Fruit fly (Drosophila melanogaster) whole organism, embryonic: ENCODE data around the gene CG15209.

Source experiments
- Adf1 ChIP-seq: fragments of 200-800 bp; sonication (Bioruptor generic); IDR thresholded peaks from 2 replicates; pipeline ENCODE4 v1.3.6; 2022; ENCODE audit warnings: missing biosample characterization, missing genetic modification characterization
- Asciz ChIP-seq: fragments of 200-800 bp; sonication (Bioruptor generic); optimal IDR thresholded peaks from 2 replicates; lab custom pipeline; 2017; ENCODE audit warnings: missing biosample characterization, mild to moderate bottlenecking, missing genetic modification characterization, missing genetic modification reagents
- Awh ChIP-seq: fragments of 200-800 bp; sonication (Bioruptor generic); IDR thresholded peaks from 2 replicates; pipeline ENCODE4, ENCODE4 v1.3.6; 2022; ENCODE audit warnings: missing biosample characterization, missing genetic modification characterization
- CG11247 ChIP-seq: fragments of 200-800 bp; sonication (Bioruptor generic); IDR thresholded peaks from 2 replicates; pipeline ENCODE4 v1.3.6; 2022; ENCODE audit warnings: missing biosample characterization, missing genetic modification characterization
- CG14860 ChIP-seq: fragments of 200-800 bp; sonication (Bioruptor generic); IDR thresholded peaks from 3 replicates; pipeline ENCODE4 v1.3.6; 2022; ENCODE audit warnings: missing biosample characterization, missing genetic modification characterization; ENCODE audit not compliant: partially characterized antibody
- CG15479 ChIP-seq: fragments of 200-800 bp; sonication (Bioruptor generic); optimal IDR thresholded peaks from 3 replicates; lab custom pipeline; 2019; ENCODE audit warnings: missing biosample characterization, mild to moderate bottlenecking, missing genetic modification characterization, moderate library complexity
- CG16815 ChIP-seq: fragments of 200-800 bp; sonication (Bioruptor generic); optimal IDR thresholded peaks from 3 replicates; lab custom pipeline; 2017; ENCODE audit warnings: missing biosample characterization, mild to moderate bottlenecking, missing genetic modification characterization
- CG30020 ChIP-seq: fragments of 200-800 bp; optimal IDR thresholded peaks from 2 replicates; lab custom pipeline; 2019; ENCODE audit warnings: missing biosample characterization, mild to moderate bottlenecking, missing genetic modification characterization, moderate library complexity
- CG4360 ChIP-seq: fragments of 200-800 bp; sonication (Bioruptor generic); IDR thresholded peaks from 2 replicates; pipeline ENCODE4 v1.3.6; 2022; ENCODE audit warnings: missing biosample characterization, missing genetic modification characterization
- CG43689 ChIP-seq: fragments of 200-800 bp; sonication (Bioruptor generic); IDR thresholded peaks from 2 replicates; pipeline ENCODE4 v1.3.6; 2022; ENCODE audit warnings: missing biosample characterization, missing genetic modification characterization
- CG4854 ChIP-seq: fragments of 200-800 bp; sonication (Bioruptor generic); optimal IDR thresholded peaks from 2 replicates; lab custom pipeline; 2016; ENCODE audit warnings: missing biosample characterization, missing genetic modification characterization, inconsistent platforms
- CG6813 ChIP-seq: fragments of 200-800 bp; sonication (Bioruptor generic); optimal IDR thresholded peaks from 2 replicates; lab custom pipeline; 2017; ENCODE audit warnings: missing biosample characterization, missing genetic modification characterization, mild to moderate bottlenecking, moderate library complexity, missing genetic modification reagents
- CG8290 ChIP-seq, 3 experiments: fragments of 200-800 bp; sonication (Bioruptor generic); optimal IDR thresholded peaks; 2 replicates each; lab custom pipeline; 2016 to 2019; ENCODE audit warnings: missing biosample characterization in 3 of 3, missing genetic modification characterization in 3 of 3, mild to moderate bottlenecking in 2 of 3, moderate library complexity in 1 of 3
- CG8478 ChIP-seq: fragments of >200 bp; optimal IDR thresholded peaks from 2 replicates; lab custom pipeline; 2018
- CG9437 ChIP-seq: fragments of 200-800 bp; sonication (Bioruptor generic); optimal IDR thresholded peaks from 2 replicates; lab custom pipeline; 2018; ENCODE audit warnings: missing biosample characterization, mild to moderate bottlenecking, missing genetic modification characterization
- Doc3 ChIP-seq: fragments of 200-800 bp; sonication (Bioruptor generic); IDR thresholded peaks from 3 replicates; pipeline ENCODE4 v1.3.6; 2022; ENCODE audit warnings: missing biosample characterization, missing genetic modification characterization; ENCODE audit not compliant: partially characterized antibody
- Elba2 ChIP-seq: fragments of 200-800 bp; sonication (Bioruptor generic); optimal IDR thresholded peaks from 3 replicates; lab custom pipeline; 2016; ENCODE audit warnings: missing biosample characterization, missing genetic modification characterization
- Ets65A ChIP-seq: fragments of 200-800 bp; sonication (Bioruptor generic); peaks from one replicate; lab custom pipeline; 2016; ENCODE audit warnings: missing biosample characterization, missing genetic modification characterization
- Fer3 ChIP-seq: fragments of 200-800 bp; sonication (Bioruptor generic); optimal IDR thresholded peaks from 2 replicates; lab custom pipeline; 2018; ENCODE audit warnings: missing biosample characterization, mild to moderate bottlenecking, missing genetic modification characterization, moderate library complexity
- Hmx ChIP-seq: fragments of 200-800 bp; sonication (Bioruptor generic); optimal IDR thresholded peaks from 2 replicates; lab custom pipeline; 2016; ENCODE audit warnings: missing biosample characterization, missing genetic modification characterization
- Hsf ChIP-seq: fragments of 200-800 bp; sonication (Bioruptor generic); optimal IDR thresholded peaks from 3 replicates; lab custom pipeline; 2016; ENCODE audit warnings: missing biosample characterization, missing genetic modification characterization
- MESR4 ChIP-seq: fragments of 200-800 bp; sonication (Bioruptor generic); optimal IDR thresholded peaks from 2 replicates; lab custom pipeline; 2018; ENCODE audit warnings: missing biosample characterization, mild to moderate bottlenecking, missing genetic modification characterization, moderate library complexity
- Mrtf ChIP-seq: fragments of 200-800 bp; sonication (Bioruptor generic); IDR thresholded peaks from 3 replicates; pipeline ENCODE4 v1.3.6; 2022; ENCODE audit warnings: missing biosample characterization, missing genetic modification characterization
- NFAT ChIP-seq: fragments of 200-800 bp; sonication (Bioruptor generic); IDR thresholded peaks from 2 replicates; pipeline ENCODE4 v1.3.6; 2022; ENCODE audit warnings: missing biosample characterization, missing genetic modification characterization
- PHDP ChIP-seq: fragments of 200-800 bp; sonication (Bioruptor generic); optimal IDR thresholded peaks from 3 replicates; lab custom pipeline; 2018; ENCODE audit warnings: missing biosample characterization, mild to moderate bottlenecking, missing genetic modification characterization, moderate library complexity
- Stat92E ChIP-seq, 3 experiments: fragments of >200 bp in 2 of 3; fragments of 200-800 bp in 1 of 3; sonication (Bioruptor generic) in 1 of 3; optimal IDR thresholded peaks; 2 replicates each; lab custom pipeline; 2017 to 2019; ENCODE audit warnings: missing biosample characterization in 3 of 3, missing genetic modification characterization in 3 of 3, mild to moderate bottlenecking in 1 of 3, moderate library complexity in 1 of 3
- Vsx1 ChIP-seq: fragments of 200-800 bp; sonication (Bioruptor generic); optimal IDR thresholded peaks from 2 replicates; lab custom pipeline; 2017; ENCODE audit warnings: missing biosample characterization, mild to moderate bottlenecking, missing genetic modification characterization, missing genetic modification reagents
- aop ChIP-seq: fragments of 200-800 bp; sonication (Bioruptor generic); IDR thresholded peaks from 2 replicates; pipeline ENCODE4 v1.3.6; 2022; ENCODE audit warnings: missing biosample characterization, missing genetic modification characterization
- ato ChIP-seq: fragments of 200-800 bp; sonication (Bioruptor generic); IDR thresholded peaks from 2 replicates; pipeline ENCODE4 v1.3.6; 2022; ENCODE audit warnings: missing biosample characterization, missing genetic modification characterization; ENCODE audit not compliant: partially characterized antibody
- bab2 ChIP-seq: fragments of 200-800 bp; sonication (Bioruptor generic); optimal IDR thresholded peaks from 2 replicates; lab custom pipeline; 2016; ENCODE audit warnings: missing biosample characterization, missing genetic modification characterization
- bigmax ChIP-seq: fragments of 200-800 bp; sonication (Bioruptor generic); optimal IDR thresholded peaks from 2 replicates; lab custom pipeline; 2018; ENCODE audit warnings: missing biosample characterization, mild to moderate bottlenecking, missing genetic modification characterization
- bowl ChIP-seq: fragments of 200-800 bp; sonication (Bioruptor generic); IDR thresholded peaks from 2 replicates; pipeline ENCODE4 v1.3.6; 2022; ENCODE audit warnings: missing biosample characterization, missing genetic modification characterization
- br ChIP-seq: fragments of >200 bp; optimal IDR thresholded peaks from 2 replicates; lab custom pipeline; 2017
- chm ChIP-seq: fragments of 200-800 bp; sonication (Bioruptor generic); IDR thresholded peaks from 2 replicates; pipeline ENCODE4 v1.3.6; 2022; ENCODE audit warnings: missing biosample characterization, missing genetic modification characterization
- ci ChIP-seq: fragments of 200-800 bp; sonication (Bioruptor generic); IDR thresholded peaks from 3 replicates; pipeline ENCODE4 v1.3.6; 2022; ENCODE audit warnings: missing biosample characterization, missing genetic modification characterization
- corto ChIP-seq: fragments of 200-800 bp; sonication (Bioruptor generic); optimal IDR thresholded peaks from 2 replicates; lab custom pipeline; 2016; ENCODE audit warnings: missing biosample characterization, mild to moderate bottlenecking, missing genetic modification characterization, moderate library complexity
- dimm ChIP-seq: fragments of 200-800 bp; sonication (Bioruptor generic); IDR thresholded peaks from 2 replicates; pipeline ENCODE4 v1.3.6; 2022; ENCODE audit warnings: missing biosample characterization, missing genetic modification characterization
- disco-r ChIP-seq: fragments of 200-800 bp; sonication (Bioruptor generic); optimal IDR thresholded peaks from 2 replicates; lab custom pipeline; 2016; ENCODE audit warnings: missing biosample characterization, missing genetic modification characterization
- dm ChIP-seq: fragments of 200-800 bp; sonication (Bioruptor generic); optimal IDR thresholded peaks from 3 replicates; lab custom pipeline; 2016; ENCODE audit warnings: missing biosample characterization, missing genetic modification characterization
- eve ChIP-seq, 2 experiments: fragments of >200 bp; optimal IDR thresholded peaks; 2 replicates each; lab custom pipeline; 2017; ENCODE audit warnings: missing biosample characterization in 2 of 2, missing genetic modification characterization in 2 of 2
- fd3F ChIP-seq: fragments of 200-800 bp; sonication (Bioruptor generic); optimal IDR thresholded peaks from 2 replicates; lab custom pipeline; 2018; ENCODE audit warnings: missing biosample characterization, mild to moderate bottlenecking, missing genetic modification characterization, moderate library complexity
- fu2 ChIP-seq: fragments of 200-800 bp; sonication (Bioruptor generic); optimal IDR thresholded peaks from 2 replicates; lab custom pipeline; 2016; ENCODE audit warnings: missing biosample characterization, missing genetic modification characterization
- gem ChIP-seq: fragments of 200-800 bp; sonication (Bioruptor generic); optimal IDR thresholded peaks from 2 replicates; lab custom pipeline; 2019; ENCODE audit warnings: missing biosample characterization, mild to moderate bottlenecking, missing genetic modification characterization, moderate library complexity
- hth ChIP-seq: fragments of >200 bp; optimal IDR thresholded peaks from 2 replicates; lab custom pipeline; 2017; ENCODE audit warnings: inconsistent platforms
- jumu ChIP-seq: fragments of 200-800 bp; sonication (Bioruptor generic); optimal IDR thresholded peaks from 3 replicates; lab custom pipeline; 2016; ENCODE audit warnings: missing biosample characterization, missing genetic modification characterization
- pho ChIP-seq: fragments of 200-800 bp; sonication (Bioruptor generic); optimal IDR thresholded peaks from 2 replicates; lab custom pipeline; 2016; ENCODE audit warnings: missing biosample characterization, missing genetic modification characterization
- ranshi ChIP-seq: fragments of 200-800 bp; sonication (Bioruptor generic); IDR thresholded peaks from 2 replicates; pipeline ENCODE4 v1.3.6; 2022; ENCODE audit warnings: missing biosample characterization, missing genetic modification characterization
- row ChIP-seq: fragments of 200-800 bp; sonication (Bioruptor generic); IDR thresholded peaks from 3 replicates; pipeline ENCODE4 v1.3.6; 2022; ENCODE audit warnings: missing biosample characterization, missing genetic modification characterization
- sens-2 ChIP-seq: fragments of 200-800 bp; sonication (Bioruptor generic); IDR thresholded peaks from 2 replicates; pipeline ENCODE4 v1.3.6; 2022; ENCODE audit warnings: missing biosample characterization, missing genetic modification characterization
- tna ChIP-seq: fragments of 200-800 bp; sonication (Bioruptor generic); IDR thresholded peaks from 2 replicates; pipeline ENCODE4 v1.3.6; 2022; ENCODE audit warnings: missing biosample characterization, missing genetic modification characterization; ENCODE audit not compliant: partially characterized antibody
- trh ChIP-seq: fragments of 200-800 bp; sonication (Bioruptor generic); optimal IDR thresholded peaks from 2 replicates; lab custom pipeline; 2016; ENCODE audit warnings: missing biosample characterization, missing genetic modification characterization
- z ChIP-seq: fragments of 200-800 bp; sonication (Bioruptor generic); IDR thresholded peaks from 3 replicates; pipeline ENCODE4 v1.3.6; 2022; ENCODE audit warnings: missing biosample characterization, missing genetic modification characterization
- zen ChIP-seq: fragments of 200-800 bp; sonication (Bioruptor generic); optimal IDR thresholded peaks from 3 replicates; lab custom pipeline; 2018; ENCODE audit warnings: missing biosample characterization, mild to moderate bottlenecking, missing genetic modification characterization, moderate library complexity

CG15209 gene

dm6 chrX:10832369-10832768 lies 9.6 kb upstream of the CG15209 start (continued):
- TF ChIP-seq Stat92E (GFP tag; optimal IDR thresholded peaks at IDR 0.05; lab: Kevin White, UChicago) (no peak), aop (GFP tag; lab: Robert Waterston, UW) (0 out of 2 replicates have a peak, but pooled peaks have one; percentile 6), Awh (GFP tag; lab: Robert Waterston, UW) (no peak), ranshi (GFP tag; lab: Robert Waterston, UW) (peak; percentile 49; the same call in 1 of the 2 replicates), hth (lab: Kevin White, UChicago) (no peak), row (0 out of 3 replicates have a peak, but pooled peaks have one; percentile 20), bab2 (GFP tag; lab: Kevin White, UChicago) (peak; percentile 66), Adf1 (GFP tag; lab: Robert Waterston, UW) (no peak), sens-2 (GFP tag; lab: Robert Waterston, UW) (no peak), Asciz (GFP tag; lab: Kevin White, UChicago) (peak; percentile 6), corto (GFP tag; lab: Kevin White, UChicago) (no peak), Mrtf (peak; percentile 66; the same call in 2 of the 3 replicates), fu2 (no peak), CG43689 (GFP tag; lab: Robert Waterston, UW) (no peak), Hsf (GFP tag; lab: Kevin White, UChicago) (peak; percentile 74), dimm (GFP tag; lab: Robert Waterston, UW) (no peak), ci (GFP tag; lab: Robert Waterston, UW) (peak; percentile 77), chm (GFP tag; lab: Robert Waterston, UW) (no peak), Doc3 (GFP tag; lab: Robert Waterston, UW) (no peak), z (GFP tag; lab: Robert Waterston, UW) (no peak), Vsx1 (no peak), CG30020 (tag; lab: Kevin White, UChicago) (no peak), eve (GFP tag; optimal IDR thresholded peaks at IDR 0.05; lab: Kevin White, UChicago) (no peak), CG4360 (GFP tag; lab: Robert Waterston, UW) (no peak), dm (GFP tag; lab: Kevin White, UChicago) (peak; percentile 23), bigmax (no peak), trh (GFP tag; lab: Kevin White, UChicago) (peak; percentile 50), CG9437 (GFP tag; lab: Kevin White, UChicago) (peak; percentile 70), Fer3 (tag; lab: Kevin White, UChicago) (peak; percentile 61), CG6813 (GFP tag; lab: Kevin White, UChicago) (peak; percentile 25), CG16815 (GFP tag; lab: Kevin White, UChicago) (peak; percentile 42), zen (tag; lab: Kevin White, UChicago) (peak; percentile 54), Hmx (GFP tag; lab: Kevin White, UChicago) (no peak), pho (peak; percentile 23), disco-r (GFP tag; lab: Kevin White, UChicago) (no peak), br (lab: Kevin White, UChicago) (no peak), gem (tag; lab: Kevin White, UChicago) (peak; percentile 68), jumu (GFP tag; lab: Kevin White, UChicago) (peak; percentile 24)

- TF ChIP-seq CG14860 (GFP tag; lab: Robert Waterston, UW) (0 out of 3 replicates have a peak, but pooled peaks have one; percentile 28), MESR4 (GFP tag; lab: Kevin White, UChicago) (no peak), fd3F (no peak), CG15479 (GFP tag; lab: Kevin White, UChicago) (peak; percentile 11), tna (GFP tag; lab: Robert Waterston, UW) (no peak), CG4854 (GFP tag; lab: Kevin White, UChicago) (no peak), NFAT (GFP tag; lab: Robert Waterston, UW) (no peak), ato (0 out of 2 replicates have a peak, but pooled peaks have one; percentile 14), CG8478 (no peak), CG8290 (GFP tag; optimal IDR thresholded peaks at IDR 0.05; lab: Kevin White, UChicago) (no peak), CG8290 (tag; optimal IDR thresholded peaks at IDR 0.05; lab: Kevin White, UChicago) (no peak), Ets65A (peak; percentile 57), CG9437 (GFP tag; lab: Kevin White, UChicago) (no peak), PHDP (no peak), CG11247 (GFP tag; lab: Robert Waterston, UW) (no peak), Elba2 (GFP tag; lab: Kevin White, UChicago) (no peak), bowl (no peak)
Measured at dm6 chrX:10835631-10836030, 6.4 kb upstream of the CG15209 start.
